Worm (Caenorhabditis elegans): ENCODE measurements around the gene ZK809.8.

Gene ZK809.8

DNA sequence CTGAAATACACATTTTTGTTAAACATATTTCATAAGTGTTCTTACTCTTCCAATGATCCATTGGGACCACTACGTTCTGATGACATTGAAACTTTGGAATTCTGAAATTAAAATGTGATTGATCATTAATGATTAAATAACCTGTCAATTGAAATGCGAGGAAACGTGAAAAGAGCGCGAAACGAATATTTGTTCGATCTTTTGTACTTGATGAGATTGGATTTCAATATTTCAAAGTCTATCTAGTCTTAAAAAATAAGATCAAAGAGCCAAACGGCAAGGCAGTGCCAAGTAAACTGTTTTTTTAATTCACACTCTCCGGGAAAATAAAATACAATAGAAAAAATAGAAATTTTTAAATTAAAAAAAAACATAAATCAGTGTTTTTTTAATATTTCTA is 33.0 kb upstream of the ZK809.8 start, which contains the start of gene ZK792.4:
TSS of gene ZK792.4 (minus strand) at position 101 of the 400 bp plus-strand sequence.
- no peak for TF ChIP-seq lin-15B (tag; optimal IDR thresholded peaks at IDR 0.05)
- TF ChIP-seq ceh-82 (tag; optimal IDR thresholded peaks at IDR 0.05) = no peak
- TF ChIP-seq snpc-4 (tag; optimal IDR thresholded peaks at IDR 0.05) = no peak
- TF ChIP-seq jun-1 (tag; optimal IDR thresholded peaks at IDR 0.05) = no peak
- TF ChIP-seq nhr-25 (tag; optimal IDR thresholded peaks at IDR 0.05) = no peak
- no peak for TF ChIP-seq nhr-67 (tag; optimal IDR thresholded peaks at IDR 0.05)
- no peak for TF ChIP-seq elt-2 (tag; optimal IDR thresholded peaks at IDR 0.05)
- no peak for TF ChIP-seq ama-1 (optimal IDR thresholded peaks at IDR 0.05)
- TF ChIP-seq unc-62 (GFP tag; optimal IDR thresholded peaks at IDR 0.05) = no peak
- no peak for TF ChIP-seq nhr-77 (tag; optimal IDR thresholded peaks at IDR 0.05)
- TF ChIP-seq elt-3 (tag; optimal IDR thresholded peaks at IDR 0.05) = no peak
- no peak for TF ChIP-seq fos-1 (tag; optimal IDR thresholded peaks at IDR 0.05)
- no peak for TF ChIP-seq nhr-11 (tag; optimal IDR thresholded peaks at IDR 0.05)
- TF ChIP-seq aly-2 (tag; optimal IDR thresholded peaks at IDR 0.05) = no peak

DNA sequence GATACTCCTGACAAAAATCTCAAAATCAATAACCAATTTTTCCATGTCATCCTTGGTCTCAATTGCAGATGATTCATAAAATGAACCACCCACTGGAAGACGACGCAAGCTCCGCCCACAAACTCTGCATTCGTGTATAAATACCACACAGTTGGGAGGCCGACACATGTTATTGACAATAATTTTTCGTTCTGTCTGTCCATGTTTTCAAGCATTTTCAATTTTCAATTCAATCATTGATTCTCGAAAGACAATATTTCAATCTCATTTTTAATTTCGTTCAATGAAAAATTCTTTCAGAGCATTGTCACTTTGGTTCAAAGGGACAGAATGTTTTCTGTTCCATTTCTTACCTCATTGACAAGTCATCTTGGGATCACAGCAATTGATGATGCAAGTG is 27.2 kb upstream of the ZK809.8 start, which contains the start of gene inx-9:
TSS of gene inx-9 (plus strand) at position 301 of the 400 bp plus-strand sequence.
- no peak for TF ChIP-seq ceh-28 (tag; optimal IDR thresholded peaks at IDR 0.05)
- TF ChIP-seq nfya-1 (tag; optimal IDR thresholded peaks at IDR 0.05; ENCODE audit: insufficient read depth) = no peak
- no peak for TF ChIP-seq lin-39 (tag; optimal IDR thresholded peaks at IDR 0.05)
- no peak for TF ChIP-seq unc-39 (tag; optimal IDR thresholded peaks at IDR 0.05)
- no peak for TF ChIP-seq R02D3.7 (tag; optimal IDR thresholded peaks at IDR 0.05)
- TF ChIP-seq aly-2 (tag; optimal IDR thresholded peaks at IDR 0.05) = no peak

DNA sequence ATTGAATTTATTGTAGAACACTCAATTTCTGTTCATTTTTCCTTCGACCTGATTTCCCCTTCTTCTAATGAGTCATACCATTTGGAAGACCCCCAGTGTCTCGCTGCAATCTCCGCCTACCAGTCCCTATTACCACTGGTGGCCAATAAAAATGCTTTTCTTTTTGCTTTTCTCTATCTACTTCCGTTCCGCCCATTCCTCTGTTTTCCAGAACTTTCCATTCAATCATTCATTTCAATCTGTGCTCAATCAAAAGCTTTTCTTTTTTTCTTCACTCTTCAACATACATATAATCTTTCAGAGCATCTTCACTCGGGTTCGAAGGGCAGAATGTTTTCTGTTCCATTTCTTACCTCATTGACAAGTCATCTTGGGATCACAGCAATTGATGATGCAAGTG is 24.7 kb upstream of the ZK809.8 start, which contains the start of gene inx-8:
TSS of gene inx-8 (plus strand) at position 301 of the 400 bp plus-strand sequence.
- TF ChIP-seq ceh-9 (tag; optimal IDR thresholded peaks at IDR 0.05) (no peak), nhr-237 (tag; optimal IDR thresholded peaks at IDR 0.05) (no peak), nhr-43 (tag; optimal IDR thresholded peaks at IDR 0.05; ENCODE audit: poor library complexity, severe bottlenecking) (no peak), nhr-77 (tag; optimal IDR thresholded peaks at IDR 0.05) (no peak), ceh-16 (tag; optimal IDR thresholded peaks at IDR 0.05) (no peak), lin-15B (tag; optimal IDR thresholded peaks at IDR 0.05) (no peak), nhr-23 (tag; optimal IDR thresholded peaks at IDR 0.05) (no peak), ztf-11 (tag; optimal IDR thresholded peaks at IDR 0.05) (no peak), zag-1 (tag; optimal IDR thresholded peaks at IDR 0.05) (no peak), mml-1 (tag; optimal IDR thresholded peaks at IDR 0.05) (no peak), nhr-67 (tag; optimal IDR thresholded peaks at IDR 0.05) (no peak), nhr-28 (tag; optimal IDR thresholded peaks at IDR 0.05) (no peak), nhr-76 (tag; optimal IDR thresholded peaks at IDR 0.05) (no peak), sea-2 (GFP tag; optimal IDR thresholded peaks at IDR 0.05) (no peak), R02D3.7 (tag; optimal IDR thresholded peaks at IDR 0.05) (no peak)

DNA sequence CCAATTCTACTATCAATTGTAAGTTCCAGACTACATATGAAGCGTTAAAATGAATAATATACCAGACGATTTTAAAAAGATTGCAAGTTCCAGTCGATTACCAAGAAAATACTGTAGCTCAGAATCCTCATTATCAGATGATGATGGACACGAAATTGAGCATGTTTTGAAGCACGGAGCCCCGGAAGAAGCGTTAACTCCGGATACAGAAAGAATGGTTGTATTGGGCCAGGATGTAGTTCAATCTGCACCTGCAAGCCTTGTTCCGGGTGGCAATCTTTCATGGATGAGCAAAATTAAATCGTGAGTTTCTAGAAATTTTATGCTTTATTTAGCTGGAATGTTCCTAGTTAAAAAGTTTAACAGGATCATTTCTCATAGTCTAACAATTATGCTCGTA is 19.1 kb upstream of the ZK809.8 start, which contains the start of gene atg-4.2:
TSS of gene atg-4.2 (plus strand) at position 24 of the 400 bp plus-strand sequence.
- no peak for TF ChIP-seq nhr-43 (tag; optimal IDR thresholded peaks at IDR 0.05; ENCODE audit: poor library complexity, severe bottlenecking)
- no peak for TF ChIP-seq egl-5 (tag; optimal IDR thresholded peaks at IDR 0.05)
- TF ChIP-seq ceh-16 (tag; optimal IDR thresholded peaks at IDR 0.05) = no peak
- TF ChIP-seq ztf-4 (tag; optimal IDR thresholded peaks at IDR 0.05) = no peak
- TF ChIP-seq unc-62 (GFP tag; optimal IDR thresholded peaks at IDR 0.05) = no peak
- TF ChIP-seq lin-15B (tag; optimal IDR thresholded peaks at IDR 0.05) = no peak
- no peak for TF ChIP-seq ZK546.5 (tag; optimal IDR thresholded peaks at IDR 0.05)
- TF ChIP-seq elt-1 (tag; optimal IDR thresholded peaks at IDR 0.05) = no peak
- TF ChIP-seq ceh-9 (tag; optimal IDR thresholded peaks at IDR 0.05) = no peak
- TF ChIP-seq elt-2 (tag; optimal IDR thresholded peaks at IDR 0.05) = no peak
- TF ChIP-seq nhr-77 (tag; optimal IDR thresholded peaks at IDR 0.05) = no peak
- TF ChIP-seq ztf-11 (tag; optimal IDR thresholded peaks at IDR 0.05) = no peak
- no peak for TF ChIP-seq tbx-2 (tag; optimal IDR thresholded peaks at IDR 0.05)
- TF ChIP-seq eor-1 (tag; optimal IDR thresholded peaks at IDR 0.05) = no peak
- TF ChIP-seq nhr-11 (tag; optimal IDR thresholded peaks at IDR 0.05) = no peak
- TF ChIP-seq pqm-1 (tag; optimal IDR thresholded peaks at IDR 0.05) = no peak

Measured in whole organism, L3 larva.